Fruit fly (Drosophila melanogaster) whole organism, wandering third instar larva: ENCODE data around the gene CG32280.

Source experiments
- CG32264 ChIP-seq: fragments of 200-800 bp; sonication (Bioruptor generic); optimal IDR thresholded peaks from 2 replicates; lab custom pipeline; 2016; ENCODE audit warnings: missing biosample characterization, missing genetic modification characterization
- Hr78 ChIP-seq: fragments of >200 bp; optimal IDR thresholded peaks from 2 replicates; lab custom pipeline; 2017; ENCODE audit warnings: missing biosample characterization, missing genetic modification characterization
- Mio ChIP-seq: sonication (Bioruptor generic); optimal IDR thresholded peaks from 2 replicates; lab custom pipeline; 2016; ENCODE audit warnings: missing biosample characterization, missing genetic modification characterization
- Myc ChIP-seq: fragments of >200 bp; optimal IDR thresholded peaks from 2 replicates; lab custom pipeline; 2017
- OdsH ChIP-seq: fragments of 200-800 bp; sonication (Bioruptor generic); optimal IDR thresholded peaks from 2 replicates; lab custom pipeline; 2016; ENCODE audit warnings: missing biosample characterization, mild to moderate bottlenecking, missing genetic modification characterization
- ey ChIP-seq: fragments of 200-800 bp; sonication (Bioruptor generic); optimal IDR thresholded peaks from 2 replicates; lab custom pipeline; 2016; ENCODE audit warnings: missing biosample characterization, missing genetic modification characterization
- jim ChIP-seq: fragments of 175-275, 200-325 bp; sonication (Bioruptor generic); optimal IDR thresholded peaks from 2 replicates; lab custom pipeline; 2016; ENCODE audit warnings: missing biosample characterization, mild to moderate bottlenecking, missing genetic modification characterization
- rgr ChIP-seq: fragments of 200-800 bp; sonication (Bioruptor generic); optimal IDR thresholded peaks from 3 replicates; lab custom pipeline; 2016; ENCODE audit warnings: missing biosample characterization, mild to moderate bottlenecking, missing genetic modification characterization
- woc ChIP-seq: sonication (Bioruptor generic); optimal IDR thresholded peaks from 2 replicates; lab custom pipeline; 2016; ENCODE audit warnings: missing biosample characterization, mild to moderate bottlenecking, missing genetic modification characterization

dm6 chr3L:3157651-3158050, 7.3 kb upstream of the CG32280 start:
- TF ChIP-seq Myc (lab: Kevin White, UChicago), result no peak
- no peak for TF ChIP-seq jim (GFP tag; lab: Kevin White, UChicago)
- no peak for TF ChIP-seq CG32264 (GFP tag; lab: Kevin White, UChicago)
- no peak for TF ChIP-seq ey (GFP tag; lab: Kevin White, UChicago)
- TF ChIP-seq Hr78 (GFP tag; lab: Kevin White, UChicago), result no peak
- TF ChIP-seq woc (GFP tag; lab: Kevin White, UChicago), result no peak
- no peak for TF ChIP-seq rgr (GFP tag; lab: Kevin White, UChicago)
- TF ChIP-seq OdsH, result no peak
- no peak for TF ChIP-seq Mio (GFP tag; lab: Kevin White, UChicago)
